Worm (Caenorhabditis elegans): Measurements from ENCODE around the gene srj-10.

DNA sequence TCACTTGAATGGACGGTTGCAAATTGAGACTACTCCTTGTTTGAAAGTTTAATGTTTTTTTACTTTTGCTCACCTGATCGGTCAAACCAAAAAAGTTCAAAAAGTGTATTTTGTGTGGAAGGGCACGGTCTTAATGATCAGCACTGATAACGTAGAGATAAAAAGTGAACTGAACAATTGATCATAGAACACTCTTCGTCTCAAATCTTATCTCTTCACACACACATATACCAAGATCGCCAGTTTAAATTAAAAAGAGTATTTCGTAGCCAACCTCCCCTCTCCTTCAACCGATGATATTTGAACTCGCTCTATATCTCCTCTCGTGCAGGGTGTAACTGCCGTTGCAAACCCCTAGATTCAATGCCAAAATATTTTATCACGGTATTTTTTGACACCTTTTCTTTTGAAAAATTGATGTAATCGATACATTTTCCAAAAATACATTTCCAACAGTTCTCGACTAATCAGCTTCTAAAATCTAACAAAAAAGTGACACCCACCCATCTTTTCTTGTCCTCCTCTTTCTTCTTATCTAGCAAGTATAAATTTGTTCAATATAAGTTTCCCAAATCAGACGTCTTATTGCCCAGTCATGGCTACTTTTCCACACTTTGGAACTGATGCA lies 26.5 kb upstream of the srj-10 start, which contains the start of gene cth-1:
- TF ChIP-seq W03F9.2 (tag; optimal IDR thresholded peaks at IDR 0.05) (no peak), him-1 (tag; optimal IDR thresholded peaks at IDR 0.05) (no peak)

Measured in whole organism, L4/young adult.